Worm (Caenorhabditis elegans) whole organism, dauer: ENCODE measurements around the gene srap-1.

ENCODE experiments used
- unc-62 ChIP-seq: sonication (generic microtip); optimal IDR thresholded peaks from 2 replicates; lab custom pipeline; 2017; ENCODE audit warnings: missing biosample characterization, missing genetic modification reagents, missing genetic modification characterization

srap-1 gene

DNA sequence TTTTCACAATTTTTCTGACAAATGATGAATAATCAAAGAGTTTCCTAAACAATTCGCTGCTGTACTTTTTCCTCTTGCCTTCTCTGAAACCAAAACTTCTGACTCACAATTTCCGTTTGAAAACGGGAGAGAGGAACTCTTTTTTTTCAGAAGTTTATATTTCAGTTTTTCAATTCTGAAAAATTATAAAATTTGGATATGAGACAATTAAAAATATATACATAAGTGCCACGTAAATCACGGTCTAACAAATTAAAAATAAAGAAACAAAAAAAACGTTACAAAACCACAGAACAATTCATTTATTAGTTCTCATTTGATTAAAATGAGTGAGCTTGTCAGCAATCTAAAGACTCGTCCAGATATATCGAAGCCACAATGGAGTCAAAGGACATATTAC is 17.3 kb upstream of the srap-1 start, which contains the start of gene sfxn-1.2:
Gene sfxn-1.2, plus strand, starts transcription at position 301 of the 400 bp plus-strand sequence.
- no peak for TF ChIP-seq unc-62 (GFP tag; lab: Kevin White, UChicago)

ce11 chrII:11188026-11188425 is 15.0 kb upstream of the srap-1 start, which contains the start of gene F37H8.5:
Gene F37H8.5, plus strand, starts transcription at chrII:11188206.
- no peak for TF ChIP-seq unc-62 (GFP tag; lab: Kevin White, UChicago)

ce11 chrII:11192488-11192887 is 10.5 kb upstream of the srap-1 start:
- no peak for TF ChIP-seq unc-62 (GFP tag; lab: Kevin White, UChicago)

ce11 chrII:11193523-11193922 is 9.5 kb upstream of the srap-1 start:
- TF ChIP-seq unc-62 (GFP tag; lab: Kevin White, UChicago): no peak

ce11 chrII:11200234-11200755 is 2.7 kb upstream of the srap-1 start:
- TF ChIP-seq unc-62 (GFP tag; lab: Kevin White, UChicago): no peak

- TF ChIP-seq unc-62 (GFP tag; lab: Kevin White, UChicago): no peak
These were observed 1.7 kb downstream of the srap-1 start for ce11 chrII:11204731-11205130.

DNA sequence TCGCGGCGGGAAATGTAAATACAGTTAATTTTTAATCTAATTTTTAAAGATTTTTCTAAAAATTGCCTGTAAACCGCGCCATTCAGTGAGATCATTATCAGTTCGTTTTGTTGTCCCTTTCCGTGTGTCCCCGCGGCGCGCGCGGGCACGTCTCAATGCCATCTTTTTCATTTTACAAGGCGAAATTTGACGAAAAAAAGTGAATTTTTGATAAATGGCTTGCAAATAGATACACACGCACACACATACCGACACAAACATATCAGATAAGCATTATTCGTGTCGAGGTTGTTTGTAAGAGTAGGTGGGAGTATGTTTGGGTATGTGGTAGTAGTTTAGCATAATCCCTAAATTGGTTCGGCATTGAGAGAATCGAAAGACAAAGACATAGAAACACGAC is 2.8 kb downstream of the srap-1 start:
- no peak for TF ChIP-seq unc-62 (GFP tag; lab: Kevin White, UChicago)

DNA sequence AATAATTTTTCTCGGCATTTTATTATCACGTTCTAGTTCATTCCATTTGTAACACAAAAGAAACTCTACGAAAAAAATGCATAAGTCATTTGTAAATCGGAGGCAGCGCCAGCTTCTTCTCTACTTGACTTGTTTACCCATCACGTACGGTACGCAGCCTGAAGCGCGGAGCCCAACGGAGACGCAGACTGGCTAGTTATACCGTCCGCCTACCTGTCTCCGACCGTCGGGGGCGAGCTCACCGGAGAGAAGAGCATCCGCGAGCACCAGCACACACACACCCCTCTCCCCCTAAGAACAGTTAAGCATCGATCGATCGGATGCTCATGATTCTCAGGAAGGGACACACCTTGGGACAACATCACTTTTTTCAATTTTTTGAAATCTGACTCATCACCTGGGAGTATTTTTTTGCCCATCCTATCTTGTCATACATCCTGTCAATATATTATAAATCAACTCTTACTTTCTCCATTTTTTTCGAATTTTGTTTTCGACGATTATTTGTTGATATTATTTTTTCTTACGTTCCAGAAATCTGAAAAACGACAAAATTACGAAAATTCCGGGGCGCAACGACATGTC is 18.8 kb downstream of the srap-1 start, which contains the start of gene plpr-1:
Gene plpr-1, plus strand, starts transcription at position 535 of the 585 bp plus-strand sequence.
- TF ChIP-seq unc-62 (GFP tag; lab: Kevin White, UChicago): no peak

- no peak for TF ChIP-seq unc-62 (GFP tag; lab: Kevin White, UChicago)
These were observed 21.0 kb downstream of the srap-1 start for ce11 chrII:11224045-11224481.

DNA sequence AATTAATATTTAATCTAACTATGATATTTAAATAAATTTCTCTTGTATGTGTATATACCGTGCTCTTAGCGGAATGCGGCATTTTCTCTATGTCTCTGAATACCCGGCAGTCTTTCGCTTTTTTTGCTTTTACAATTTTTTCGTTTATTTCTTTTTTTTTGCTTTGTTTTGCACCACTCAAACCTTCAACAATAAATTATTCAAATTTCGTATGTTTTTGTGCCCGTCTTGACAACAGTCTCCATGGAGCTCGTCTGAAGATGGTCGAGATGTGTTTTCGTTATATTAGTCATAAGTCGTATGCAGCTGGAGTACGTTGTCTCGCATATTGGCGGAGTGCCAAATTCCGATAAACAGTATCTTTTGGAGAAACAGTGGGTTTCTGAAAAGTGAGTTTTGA is 23.4 kb downstream of the srap-1 start, which contains the start of gene T06D8.2:
Gene T06D8.2, plus strand, starts transcription at position 301 of the 400 bp plus-strand sequence.
- TF ChIP-seq unc-62 (GFP tag; lab: Kevin White, UChicago): no peak

ce11 chrII:11234751-11235150 is 31.7 kb downstream of the srap-1 start, which contains the start of gene cox-15:
Gene cox-15, minus strand, starts transcription at chrII:11234952.
- no peak for TF ChIP-seq unc-62 (GFP tag; lab: Kevin White, UChicago)

ce11 chrII:11236274-11236673 is 33.3 kb downstream of the srap-1 start, which contains the start of gene cchl-1:
Gene cchl-1, minus strand, starts transcription at chrII:11236387.
- TF ChIP-seq unc-62 (GFP tag; lab: Kevin White, UChicago): no peak

ce11 chrII:11237099-11237498 is 34.1 kb downstream of the srap-1 start, which contains the start of gene fndc-1:
Gene fndc-1, minus strand, starts transcription at chrII:11237325.
- no peak for TF ChIP-seq unc-62 (GFP tag; lab: Kevin White, UChicago)

ce11 chrII:11238869-11239647 is 36.0 kb downstream of the srap-1 start, which contains the start of the genes rpn-9 and T06D8.9:
Gene rpn-9, minus strand, starts transcription at chrII:11238919.
Gene T06D8.9, plus strand, starts transcription at chrII:11239597.
- TF ChIP-seq unc-62 (GFP tag; lab: Kevin White, UChicago): no peak

DNA sequence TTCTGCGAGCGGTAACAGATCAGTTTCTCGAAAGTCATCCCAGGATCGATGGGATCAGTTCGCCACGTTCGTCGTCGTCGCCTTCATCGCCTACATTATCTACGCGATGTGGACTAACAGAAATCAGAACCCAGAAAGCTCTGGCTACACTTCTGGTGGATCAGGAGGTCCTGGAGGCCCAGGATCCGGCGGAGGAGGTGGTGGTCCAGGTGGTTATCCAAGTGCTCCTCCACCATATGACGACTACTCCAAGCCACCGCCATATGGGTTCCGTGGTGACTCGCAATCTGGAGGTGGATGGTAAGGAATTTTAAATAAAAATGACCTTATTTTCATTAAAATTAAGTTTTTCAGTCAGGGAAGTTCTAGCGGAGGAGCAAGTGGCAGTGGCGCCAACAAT is 37.2 kb downstream of the srap-1 start:
- no peak for TF ChIP-seq unc-62 (GFP tag; lab: Kevin White, UChicago)

ce11 chrII:11240963-11241362 is 37.9 kb downstream of the srap-1 start:
- TF ChIP-seq unc-62 (GFP tag; lab: Kevin White, UChicago): no peak
